Worm (Caenorhabditis elegans) whole organism, L2 larva: ENCODE data around the gene dhs-31.

Source experiments
- ama-1 ChIP-seq: fragments of 150-350 bp; optimal IDR thresholded peaks from 2 replicates; lab custom pipeline; 2018; ENCODE audit warnings: inconsistent platforms
- lin-13 ChIP-seq: fragments of 150-350 bp; optimal IDR thresholded peaks from 2 replicates; lab custom pipeline; 2014; ENCODE audit warnings: missing biosample characterization, missing genetic modification reagents, missing genetic modification characterization
- lin-39 ChIP-seq: fragments of 150-350 bp; optimal IDR thresholded peaks from 2 replicates; lab custom pipeline; 2014; ENCODE audit warnings: missing biosample characterization, missing genetic modification reagents, missing genetic modification characterization
- nhr-12 ChIP-seq: fragments of 150-350 bp; optimal IDR thresholded peaks from 2 replicates; lab custom pipeline; 2014; ENCODE audit warnings: missing biosample characterization, missing genetic modification characterization
- skn-1 ChIP-seq: sonication (generic microtip); optimal IDR thresholded peaks from 2 replicates; lab custom pipeline; 2017; ENCODE audit warnings: missing biosample characterization, missing genetic modification characterization
- sma-9 ChIP-seq, 2 experiments: fragments of 150-350 bp in 1 of 2; sonication (generic microtip) in 1 of 2; optimal IDR thresholded peaks; 2 replicates each; lab custom pipeline; 2014 to 2016; ENCODE audit warnings: missing genetic modification characterization in 2 of 2, mild to moderate bottlenecking in 1 of 2, missing biosample characterization in 1 of 2, missing compliant biosample characterization in 1 of 2, missing genetic modification reagents in 1 of 2, moderate library complexity in 1 of 2
- snpc-4 ChIP-seq: fragments of 150-350 bp; optimal IDR thresholded peaks from 2 replicates; lab custom pipeline; 2014; ENCODE audit warnings: missing biosample characterization, missing genetic modification characterization
- unc-39 ChIP-seq: fragments of 150-350 bp; optimal IDR thresholded peaks from 2 replicates; lab custom pipeline; 2014; ENCODE audit warnings: missing biosample characterization, missing genetic modification characterization

- no peak for TF ChIP-seq skn-1
- TF ChIP-seq nhr-12, result no peak
- no peak for TF ChIP-seq lin-13 (GFP tag; lab: Kevin White, UChicago)
- no peak for TF ChIP-seq unc-39 (tag; lab: Kevin White, UChicago)
- TF ChIP-seq snpc-4 (tag; lab: Kevin White, UChicago), result no peak
- TF ChIP-seq ama-1 (lab: Kevin White, UChicago), result no peak
- no peak for TF ChIP-seq sma-9 (GFP tag; optimal IDR thresholded peaks at IDR 0.05; lab: Kevin White, UChicago)
- TF ChIP-seq sma-9 (tag; optimal IDR thresholded peaks at IDR 0.05; lab: Kevin White, UChicago), result no peak
- no peak for TF ChIP-seq lin-39
These were observed 25.8 kb upstream of the dhs-31 start for ce11 chrIV:10066456-10066855.
